Worm (Caenorhabditis elegans): Measurements from ENCODE around the gene Y17G9A.3.

DNA sequence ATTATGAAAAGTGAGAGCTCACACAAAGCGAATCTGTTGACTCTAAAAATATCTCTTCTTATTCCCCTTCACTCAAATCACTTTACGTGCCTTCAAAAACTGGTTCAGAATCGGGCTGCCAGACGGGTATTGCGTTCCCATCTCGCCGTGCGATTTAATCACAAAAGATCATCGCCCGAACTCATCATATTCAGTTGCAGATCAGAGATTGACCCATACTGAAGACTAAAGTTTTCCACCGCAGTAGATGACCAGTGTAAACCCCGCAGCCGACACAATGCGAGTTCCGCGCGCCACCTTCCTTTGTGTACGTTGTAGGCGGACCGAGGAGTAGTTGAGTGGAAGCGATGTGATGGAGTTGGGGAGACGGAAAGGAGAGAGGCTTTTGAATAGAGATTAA lies 22.2 kb upstream of the Y17G9A.3 start:
- no peak for TF ChIP-seq ahr-1 (tag; optimal IDR thresholded peaks at IDR 0.05)
- TF ChIP-seq madf-2 (tag; optimal IDR thresholded peaks at IDR 0.05), result no peak
- TF ChIP-seq ceh-6 (GFP tag; optimal IDR thresholded peaks at IDR 0.05), result no peak
- TF ChIP-seq elt-2 (tag; optimal IDR thresholded peaks at IDR 0.05), result no peak
- TF ChIP-seq fax-1 (tag; optimal IDR thresholded peaks at IDR 0.05), result no peak
- TF ChIP-seq K02D7.2 (tag; optimal IDR thresholded peaks at IDR 0.05), result no peak
- no peak for TF ChIP-seq unc-86 (tag; optimal IDR thresholded peaks at IDR 0.05)
- no peak for TF ChIP-seq nfya-1 (tag; optimal IDR thresholded peaks at IDR 0.05)
- no peak for TF ChIP-seq T23F11.4 (GFP tag; optimal IDR thresholded peaks at IDR 0.05)
- no peak for TF ChIP-seq pat-9 (tag; optimal IDR thresholded peaks at IDR 0.05)
- TF ChIP-seq zip-5 (tag; optimal IDR thresholded peaks at IDR 0.05), result no peak
- TF ChIP-seq ama-1 (optimal IDR thresholded peaks at IDR 0.05), result no peak
- TF ChIP-seq unc-55 (GFP tag; optimal IDR thresholded peaks at IDR 0.05), result no peak
- TF ChIP-seq ttx-3 (tag; optimal IDR thresholded peaks at IDR 0.05), result no peak
